Fruit fly (Drosophila melanogaster): ENCODE measurements around the gene mAcon1.

mAcon1 gene

dm6 chr2L:21197178-21197577 is 28.8 kb downstream of the mAcon1 start:
- TF ChIP-seq CG8478 (optimal IDR thresholded peaks at IDR 0.05) (no peak), Dll (optimal IDR thresholded peaks at IDR 0.05) (no peak), usp (GFP tag; optimal IDR thresholded peaks at IDR 0.05) (no peak), EcR (GFP tag; optimal IDR thresholded peaks at IDR 0.05) (no peak), pan (optimal IDR thresholded peaks at IDR 0.05) (no peak), psq (optimal IDR thresholded peaks at IDR 0.05) (no peak)

- TF ChIP-seq pan (optimal IDR thresholded peaks at IDR 0.05) (no peak), CG8478 (optimal IDR thresholded peaks at IDR 0.05) (no peak), usp (GFP tag; optimal IDR thresholded peaks at IDR 0.05) (no peak), psq (optimal IDR thresholded peaks at IDR 0.05) (no peak), EcR (GFP tag; optimal IDR thresholded peaks at IDR 0.05) (no peak), Dll (optimal IDR thresholded peaks at IDR 0.05) (no peak)
These were observed 30.4 kb downstream of the mAcon1 start, which contains the start of gene Ret for dm6 chr2L:21198633-21199264. Ret (minus strand) TSS chr2L:21198762.

dm6 chr2L:21200275-21200674 is 31.9 kb downstream of the mAcon1 start, which contains the start of gene CG31624:
CG31624 (minus strand) TSS chr2L:21200375.
- no peak for TF ChIP-seq Dll (optimal IDR thresholded peaks at IDR 0.05)
- no peak for TF ChIP-seq psq (optimal IDR thresholded peaks at IDR 0.05)
- no peak for TF ChIP-seq CG8478 (optimal IDR thresholded peaks at IDR 0.05)
- TF ChIP-seq EcR (GFP tag; optimal IDR thresholded peaks at IDR 0.05), result no peak
- TF ChIP-seq pan (optimal IDR thresholded peaks at IDR 0.05), result no peak
- no peak for TF ChIP-seq usp (GFP tag; optimal IDR thresholded peaks at IDR 0.05)

dm6 chr2L:21202702-21203101 is 34.3 kb downstream of the mAcon1 start, which contains the start of gene CG31988:
CG31988 (minus strand) TSS chr2L:21202802.
- TF ChIP-seq pan (optimal IDR thresholded peaks at IDR 0.05) (no peak), EcR (GFP tag; optimal IDR thresholded peaks at IDR 0.05) (no peak), usp (GFP tag; optimal IDR thresholded peaks at IDR 0.05) (no peak), psq (optimal IDR thresholded peaks at IDR 0.05) (no peak), Dll (optimal IDR thresholded peaks at IDR 0.05) (no peak), CG8478 (optimal IDR thresholded peaks at IDR 0.05) (no peak)

- TF ChIP-seq CG8478 (optimal IDR thresholded peaks at IDR 0.05) (no peak), pan (optimal IDR thresholded peaks at IDR 0.05) (no peak), usp (GFP tag; optimal IDR thresholded peaks at IDR 0.05) (no peak), psq (optimal IDR thresholded peaks at IDR 0.05) (no peak), EcR (GFP tag; optimal IDR thresholded peaks at IDR 0.05) (no peak), Dll (optimal IDR thresholded peaks at IDR 0.05) (no peak)
These were observed 37.8 kb downstream of the mAcon1 start, which contains the start of gene clumsy for dm6 chr2L:21206193-21206592. clumsy (plus strand) TSS chr2L:21206493.

dm6 chr2L:21214961-21215362 is 46.6 kb downstream of the mAcon1 start:
- TF ChIP-seq usp (GFP tag; optimal IDR thresholded peaks at IDR 0.05) (no peak), CG8478 (optimal IDR thresholded peaks at IDR 0.05) (no peak), Dll (optimal IDR thresholded peaks at IDR 0.05) (no peak), EcR (GFP tag; optimal IDR thresholded peaks at IDR 0.05) (no peak), pan (optimal IDR thresholded peaks at IDR 0.05) (no peak), psq (optimal IDR thresholded peaks at IDR 0.05) (no peak)

- no peak for TF ChIP-seq EcR (GFP tag; optimal IDR thresholded peaks at IDR 0.05)
- TF ChIP-seq pan (optimal IDR thresholded peaks at IDR 0.05), result no peak
These were observed 50.0 kb downstream of the mAcon1 start, which contains the start of gene CG8679 for dm6 chr2L:21218240-21218911. CG8679 (minus strand) TSS chr2L:21218544.

- TF ChIP-seq CG8478 (optimal IDR thresholded peaks at IDR 0.05) (no peak), usp (GFP tag; optimal IDR thresholded peaks at IDR 0.05) (no peak), pan (optimal IDR thresholded peaks at IDR 0.05) (no peak), EcR (GFP tag; optimal IDR thresholded peaks at IDR 0.05) (no peak), Dll (optimal IDR thresholded peaks at IDR 0.05) (no peak), psq (optimal IDR thresholded peaks at IDR 0.05) (no peak)
These were observed 50.5 kb downstream of the mAcon1 start for dm6 chr2L:21218912-21219246.

- TF ChIP-seq CG8478 (optimal IDR thresholded peaks at IDR 0.05) (no peak), usp (GFP tag; optimal IDR thresholded peaks at IDR 0.05) (no peak), Dll (optimal IDR thresholded peaks at IDR 0.05) (no peak), pan (optimal IDR thresholded peaks at IDR 0.05) (no peak), psq (optimal IDR thresholded peaks at IDR 0.05) (no peak), EcR (GFP tag; optimal IDR thresholded peaks at IDR 0.05) (no peak)
These were observed 51.3 kb downstream of the mAcon1 start for dm6 chr2L:21219640-21220085.

- TF ChIP-seq pan (optimal IDR thresholded peaks at IDR 0.05) (no peak), usp (GFP tag; optimal IDR thresholded peaks at IDR 0.05) (no peak), Dll (optimal IDR thresholded peaks at IDR 0.05) (no peak), EcR (GFP tag; optimal IDR thresholded peaks at IDR 0.05) (no peak), CG8478 (optimal IDR thresholded peaks at IDR 0.05) (no peak), psq (optimal IDR thresholded peaks at IDR 0.05) (no peak)
These were observed 52.0 kb downstream of the mAcon1 start, which contains the start of gene Atg18b for dm6 chr2L:21220396-21220795. Atg18b (minus strand) TSS chr2L:21220572.

- no peak for TF ChIP-seq psq (optimal IDR thresholded peaks at IDR 0.05)
- TF ChIP-seq CG8478 (optimal IDR thresholded peaks at IDR 0.05), result no peak
These were observed 52.8 kb downstream of the mAcon1 start, which contains the start of gene CG8677 for dm6 chr2L:21221114-21221578. CG8677 (plus strand) TSS chr2L:21221312.

- no peak for TF ChIP-seq EcR (GFP tag; optimal IDR thresholded peaks at IDR 0.05)
- no peak for TF ChIP-seq Dll (optimal IDR thresholded peaks at IDR 0.05)
These were observed 53.4 kb downstream of the mAcon1 start for dm6 chr2L:21221778-21222177.

Measured in whole organism.